Fruit fly (Drosophila melanogaster) whole organism, embryonic: ENCODE results near the gene aqz.

Experiments
- Aef1 ChIP-seq: fragments of 200-800 bp; sonication (Bioruptor generic); IDR thresholded peaks from 3 replicates; pipeline ENCODE4 v1.3.6; 2022; ENCODE audit warnings: missing biosample characterization, missing genetic modification characterization
- Asciz ChIP-seq: fragments of 200-800 bp; sonication (Bioruptor generic); optimal IDR thresholded peaks from 2 replicates; lab custom pipeline; 2017; ENCODE audit warnings: missing biosample characterization, mild to moderate bottlenecking, missing genetic modification characterization, missing genetic modification reagents
- BEAF-32 ChIP-seq: fragments of 200-800 bp; sonication (Bioruptor generic); optimal IDR thresholded peaks from 3 replicates; lab custom pipeline; 2017; ENCODE audit warnings: missing biosample characterization, missing genetic modification characterization, mild to moderate bottlenecking, moderate library complexity, missing genetic modification reagents
- Bteb2 ChIP-seq: fragments of 200-800 bp; sonication (Bioruptor generic); optimal IDR thresholded peaks from 2 replicates; lab custom pipeline; 2016; ENCODE audit warnings: missing biosample characterization, missing genetic modification characterization
- CG12071 ChIP-seq: fragments of 200-800 bp; sonication (Bioruptor generic); optimal IDR thresholded peaks from 3 replicates; lab custom pipeline; 2018; ENCODE audit warnings: missing biosample characterization, mild to moderate bottlenecking, missing genetic modification characterization
- CG12769 ChIP-seq: fragments of 200-800 bp; sonication (Bioruptor generic); optimal IDR thresholded peaks from 2 replicates; lab custom pipeline; 2019; ENCODE audit warnings: missing biosample characterization, mild to moderate bottlenecking, missing genetic modification characterization, moderate library complexity
- CG13123 ChIP-seq: fragments of 200-800 bp; sonication (Bioruptor generic); optimal IDR thresholded peaks from 2 replicates; lab custom pipeline; 2016; ENCODE audit warnings: missing biosample characterization, missing genetic modification characterization
- CG13775 ChIP-seq: fragments of 200-800 bp; sonication (Bioruptor generic); optimal IDR thresholded peaks from 3 replicates; lab custom pipeline; 2017; ENCODE audit warnings: missing biosample characterization, mild to moderate bottlenecking, missing genetic modification characterization
- CG16813 ChIP-seq: fragments of 200-800 bp; sonication (Bioruptor generic); IDR thresholded peaks from 3 replicates; pipeline ENCODE4 v1.3.6; 2022; ENCODE audit warnings: missing biosample characterization, missing genetic modification characterization; ENCODE audit not compliant: partially characterized antibody
- CG17328 ChIP-seq: fragments of 200-800 bp; sonication (Bioruptor generic); IDR thresholded peaks from 2 replicates; pipeline ENCODE4 v1.3.6; 2022; ENCODE audit warnings: missing biosample characterization, missing genetic modification characterization
- CG17361 ChIP-seq: fragments of 200-800 bp; sonication (Bioruptor generic); IDR thresholded peaks from 3 replicates; pipeline ENCODE4 v1.3.6; 2022; ENCODE audit warnings: missing biosample characterization, missing genetic modification characterization
- CG2202 ChIP-seq: fragments of 200-800 bp; sonication (Bioruptor generic); optimal IDR thresholded peaks from 2 replicates; lab custom pipeline; 2018; ENCODE audit warnings: missing biosample characterization, mild to moderate bottlenecking, missing genetic modification characterization
- CG2712 ChIP-seq: fragments of 200-800 bp; optimal IDR thresholded peaks from 3 replicates; lab custom pipeline; 2019; ENCODE audit warnings: missing biosample characterization, mild to moderate bottlenecking, missing genetic modification characterization, moderate library complexity
- CG33213 ChIP-seq: fragments of 200-800 bp; sonication (Bioruptor generic); optimal IDR thresholded peaks from 3 replicates; lab custom pipeline; 2016; ENCODE audit warnings: missing biosample characterization, missing genetic modification characterization
- CG4854 ChIP-seq: fragments of 200-800 bp; sonication (Bioruptor generic); optimal IDR thresholded peaks from 2 replicates; lab custom pipeline; 2016; ENCODE audit warnings: missing biosample characterization, missing genetic modification characterization, inconsistent platforms
- CG8290 ChIP-seq, 3 experiments: fragments of 200-800 bp; sonication (Bioruptor generic); optimal IDR thresholded peaks; 2 replicates each; lab custom pipeline; 2016 to 2019; ENCODE audit warnings: missing biosample characterization in 3 of 3, missing genetic modification characterization in 3 of 3, mild to moderate bottlenecking in 2 of 3, moderate library complexity in 1 of 3
- Ets65A ChIP-seq: fragments of 200-800 bp; sonication (Bioruptor generic); peaks from one replicate; lab custom pipeline; 2016; ENCODE audit warnings: missing biosample characterization, missing genetic modification characterization
- Hmr ChIP-seq: fragments of 200-800 bp; sonication (Bioruptor generic); optimal IDR thresholded peaks from 3 replicates; lab custom pipeline; 2017; ENCODE audit warnings: mild to moderate bottlenecking, missing biosample characterization, missing genetic modification reagents, missing genetic modification characterization
- Mad ChIP-seq: fragments of 200-800 bp; sonication (Bioruptor generic); optimal IDR thresholded peaks from 2 replicates; lab custom pipeline; 2016; ENCODE audit warnings: missing biosample characterization, missing genetic modification characterization
- Med ChIP-seq: fragments of 200-800 bp; sonication (Bioruptor generic); peaks from one replicate; lab custom pipeline; 2016; ENCODE audit warnings: missing biosample characterization, missing genetic modification characterization, mild to moderate bottlenecking, inconsistent platforms, moderate library complexity
- Myb ChIP-seq: fragments of 200-800 bp; sonication (Bioruptor generic); optimal IDR thresholded peaks from 2 replicates; lab custom pipeline; 2016; ENCODE audit warnings: missing biosample characterization, missing genetic modification characterization
- Nf-YC ChIP-seq: fragments of 200-800 bp; optimal IDR thresholded peaks from 3 replicates; lab custom pipeline; 2019; ENCODE audit warnings: missing biosample characterization, mild to moderate bottlenecking, missing genetic modification characterization, moderate library complexity
- Poxn ChIP-seq: fragments of 200-800 bp; sonication (Bioruptor generic); IDR thresholded peaks from 2 replicates; pipeline ENCODE4 v1.3.6; 2022; ENCODE audit warnings: missing biosample characterization, missing genetic modification characterization
- Ravus ChIP-seq: fragments of 200-800 bp; sonication (Bioruptor generic); IDR thresholded peaks from 2 replicates; pipeline ENCODE4 v1.3.6; 2022; ENCODE audit warnings: missing biosample characterization, missing genetic modification characterization
- Rfx ChIP-seq: fragments of 200-800 bp; sonication (Bioruptor generic); IDR thresholded peaks from 2 replicates; pipeline ENCODE4 v1.3.6; 2022; ENCODE audit warnings: missing biosample characterization, missing genetic modification characterization
- Sry-β ChIP-seq: fragments of 200-800 bp; sonication (Bioruptor generic); optimal IDR thresholded peaks from 2 replicates; lab custom pipeline; 2018; ENCODE audit warnings: missing biosample characterization, mild to moderate bottlenecking, missing genetic modification characterization, moderate library complexity
- Trl ChIP-seq, 3 experiments: fragments of >200 bp in 2 of 3; fragments of 200-800 bp in 1 of 3; sonication (Bioruptor generic) in 1 of 3; optimal IDR thresholded peaks; 2 replicates in 1 of 3; 3 replicates in 2 of 3; lab custom pipeline; 2016 to 2017; ENCODE audit warnings: missing biosample characterization in 1 of 3, missing genetic modification characterization in 1 of 3
- Xrp1 ChIP-seq: fragments of 200-800 bp; sonication (Bioruptor generic); IDR thresholded peaks from 2 replicates; pipeline ENCODE4 v1.3.6; 2022; ENCODE audit warnings: missing biosample characterization, missing genetic modification characterization
- YL-1 ChIP-seq: fragments of 200-800 bp; sonication (Bioruptor generic); optimal IDR thresholded peaks from 3 replicates; lab custom pipeline; 2017; ENCODE audit warnings: missing biosample characterization, mild to moderate bottlenecking, missing genetic modification characterization
- cg ChIP-seq: fragments of 200-800 bp; sonication (Bioruptor generic); optimal IDR thresholded peaks from 3 replicates; lab custom pipeline; 2019; ENCODE audit warnings: missing biosample characterization, mild to moderate bottlenecking, missing genetic modification characterization, moderate library complexity
- chif ChIP-seq, 2 experiments: fragments of 200-800 bp; sonication (Bioruptor generic); optimal IDR thresholded peaks; 3 replicates each; lab custom pipeline; 2016; ENCODE audit warnings: missing biosample characterization in 2 of 2, missing genetic modification characterization in 2 of 2
- croc ChIP-seq: fragments of 200-800 bp; sonication (Bioruptor generic); conservative IDR thresholded peaks from 3 replicates; pipeline ENCODE4 v1.3.6; 2022; ENCODE audit warnings: missing biosample characterization, missing genetic modification characterization
- danr ChIP-seq: fragments of 200-800 bp; sonication (Bioruptor generic); IDR thresholded peaks from 2 replicates; pipeline ENCODE4 v1.3.6; 2022; ENCODE audit warnings: missing biosample characterization, missing genetic modification characterization
- disco-r ChIP-seq: fragments of 200-800 bp; sonication (Bioruptor generic); optimal IDR thresholded peaks from 2 replicates; lab custom pipeline; 2016; ENCODE audit warnings: missing biosample characterization, missing genetic modification characterization
- dmrt11E ChIP-seq: fragments of 200-800 bp; sonication (Bioruptor generic); optimal IDR thresholded peaks from 3 replicates; lab custom pipeline; 2018; ENCODE audit warnings: missing biosample characterization, mild to moderate bottlenecking, missing genetic modification characterization, moderate library complexity
- dysf ChIP-seq: fragments of 200-800 bp; sonication (Bioruptor generic); IDR thresholded peaks from 3 replicates; pipeline ENCODE4 v1.3.6; 2022; ENCODE audit warnings: missing biosample characterization, missing genetic modification characterization
- gfzf ChIP-seq: fragments of 200-800 bp; sonication (Bioruptor generic); optimal IDR thresholded peaks from 2 replicates; lab custom pipeline; 2016; ENCODE audit warnings: missing biosample characterization, mild to moderate bottlenecking, missing genetic modification characterization, moderate library complexity
- grn ChIP-seq: fragments of 200-800 bp; sonication (Bioruptor generic); optimal IDR thresholded peaks from 3 replicates; lab custom pipeline; 2017; ENCODE audit warnings: missing biosample characterization, missing genetic modification characterization
- hkb ChIP-seq, 2 experiments: fragments of 200-800 bp in 1 of 2; fragments of >200 bp in 1 of 2; sonication (Bioruptor generic) in 1 of 2; IDR thresholded peaks in 1 of 2; optimal IDR thresholded peaks in 1 of 2; 2 replicates each; pipeline versions ENCODE4 v1.3.6 to Lab custom; 2017 to 2022; ENCODE audit warnings: missing biosample characterization in 1 of 2, missing genetic modification characterization in 1 of 2
- org-1 ChIP-seq: fragments of 200-800 bp; sonication (Bioruptor generic); optimal IDR thresholded peaks from 2 replicates; lab custom pipeline; 2017; ENCODE audit warnings: missing biosample characterization, missing genetic modification characterization
- otp ChIP-seq: fragments of 200-800 bp; sonication (Bioruptor generic); IDR thresholded peaks from 3 replicates; pipeline ENCODE4, ENCODE4 v1.3.6; 2022; ENCODE audit warnings: missing biosample characterization, missing genetic modification characterization
- rib ChIP-seq: fragments of 200-800 bp; sonication (Bioruptor generic); IDR thresholded peaks from 2 replicates; pipeline ENCODE4 v1.3.6; 2022; ENCODE audit warnings: missing biosample characterization, missing genetic modification characterization
- ro ChIP-seq: fragments of 200-800 bp; sonication (Bioruptor generic); IDR thresholded peaks from 2 replicates; pipeline ENCODE4 v1.3.6; 2022; ENCODE audit warnings: missing biosample characterization, missing genetic modification characterization
- sc ChIP-seq, 3 experiments: fragments of >200 bp in 2 of 3; fragments of 200-800 bp in 1 of 3; sonication (Bioruptor generic) in 1 of 3; optimal IDR thresholded peaks; 2 replicates in 2 of 3; 3 replicates in 1 of 3; lab custom pipeline; 2017; ENCODE audit warnings: mild to moderate bottlenecking in 1 of 3, missing biosample characterization in 1 of 3, missing genetic modification characterization in 1 of 3, missing genetic modification reagents in 1 of 3
- tna ChIP-seq: fragments of 200-800 bp; sonication (Bioruptor generic); IDR thresholded peaks from 2 replicates; pipeline ENCODE4 v1.3.6; 2022; ENCODE audit warnings: missing biosample characterization, missing genetic modification characterization; ENCODE audit not compliant: partially characterized antibody
- tup ChIP-seq: fragments of 200-800 bp; sonication (Bioruptor generic); optimal IDR thresholded peaks from 2 replicates; lab custom pipeline; 2016; ENCODE audit warnings: missing biosample characterization, mild to moderate bottlenecking, missing genetic modification characterization, moderate library complexity
- wek ChIP-seq: fragments of 200-800 bp; sonication (Bioruptor generic); optimal IDR thresholded peaks from 3 replicates; lab custom pipeline; 2018; ENCODE audit warnings: missing biosample characterization, mild to moderate bottlenecking, missing genetic modification characterization, moderate library complexity

aqz gene

dm6 chr3R:8810397-8811184 lies 9.9 kb downstream of the aqz start (continued):
- TF ChIP-seq Rfx (GFP tag; lab: Robert Waterston, UW) (peak; percentile 74), Nf-YC (tag; lab: Kevin White, UChicago) (peak; percentile 67), gfzf (GFP tag; lab: Kevin White, UChicago) (no peak), CG12769 (tag; lab: Kevin White, UChicago) (peak; percentile 96), Mad (GFP tag; lab: Kevin White, UChicago) (peak; percentile 76), ro (GFP tag; lab: Robert Waterston, UW) (no peak), croc (GFP tag; lab: Robert Waterston, UW) (peak; percentile 22; the same call in 1 of the 3 replicates), Ravus (0 out of 2 replicates have a peak, but pooled peaks have one; percentile 0), tup (GFP tag; lab: Kevin White, UChicago) (peak; percentile 89), CG17328 (GFP tag; lab: Robert Waterston, UW) (peak; percentile 79), Ets65A (GFP tag; lab: Kevin White, UChicago) (peak; percentile 74), CG12071 (GFP tag; lab: Kevin White, UChicago) (peak; percentile 98), dysf (GFP tag; lab: Robert Waterston, UW) (peak; percentile 36; the same call in 2 of the 3 replicates), danr (GFP tag; lab: Robert Waterston, UW) (peak; percentile 48; the same call in 1 of the 2 replicates), hkb (optimal IDR thresholded peaks at IDR 0.05; lab: Kevin White, UChicago) (no peak), hkb (GFP tag; IDR thresholded peaks at IDR 0.05; lab: Robert Waterston, UW) (peak; percentile 89), BEAF-32 (no peak), Hmr (GFP tag; lab: Kevin White, UChicago) (peak; percentile 94), Xrp1 (peak; percentile 88), tna (GFP tag; lab: Robert Waterston, UW) (no peak), rib (GFP tag; lab: Robert Waterston, UW) (peak; percentile 87), CG2712 (tag; lab: Kevin White, UChicago) (peak; percentile 32), Bteb2 (GFP tag; lab: Kevin White, UChicago) (peak; percentile 69), chif (GFP tag; optimal IDR thresholded peaks at IDR 0.05; lab: Kevin White, UChicago) (peak; percentile 54 to 68), CG16813 (GFP tag; lab: Robert Waterston, UW) (no peak), CG33213 (GFP tag; lab: Kevin White, UChicago) (peak; percentile 84), sc (optimal IDR thresholded peaks at IDR 0.05; lab: Kevin White, UChicago) (no peak), sc (GFP tag; optimal IDR thresholded peaks at IDR 0.05; lab: Kevin White, UChicago) (peak; percentile 84), CG4854 (GFP tag; lab: Kevin White, UChicago) (peak; percentile 87), CG13123 (peak; percentile 89), Med (peak; percentile 94), wek (peak; percentile 97), grn (GFP tag; lab: Kevin White, UChicago) (peak; percentile 98), otp (GFP tag; lab: Robert Waterston, UW) (peak; percentile 89), dmrt11E (tag; lab: Kevin White, UChicago) (peak; percentile 77), cg (GFP tag; lab: Kevin White, UChicago) (peak; percentile 33), YL-1 (GFP tag; lab: Kevin White, UChicago) (peak; percentile 93), Aef1 (GFP tag; lab: Robert Waterston, UW) (no peak), Asciz (GFP tag; lab: Kevin White, UChicago) (peak; percentile 94), Myb (GFP tag; lab: Kevin White, UChicago) (peak; percentile 37), org-1 (GFP tag; lab: Kevin White, UChicago) (peak; percentile 91), CG13775 (GFP tag; lab: Kevin White, UChicago) (peak; percentile 18), CG2202 (tag; lab: Kevin White, UChicago) (peak; percentile 90), Poxn (GFP tag; lab: Robert Waterston, UW) (no peak), CG8290 (GFP tag; optimal IDR thresholded peaks at IDR 0.05; lab: Kevin White, UChicago) (peak; percentile 62), CG8290 (tag; optimal IDR thresholded peaks at IDR 0.05; lab: Kevin White, UChicago) (peak; percentile 95 to 98), Sry-β (GFP tag; lab: Kevin White, UChicago) (peak; percentile 71), disco-r (peak; percentile 80), CG17361 (GFP tag; lab: Robert Waterston, UW) (no peak; the same call in 2 of the 3 replicates), Trl (optimal IDR thresholded peaks at IDR 0.05; lab: Kevin White, UChicago) (no peak), Trl (GFP tag; optimal IDR thresholded peaks at IDR 0.05; lab: Kevin White, UChicago) (peak; percentile 41)
